Fruit fly (Drosophila melanogaster) Kc167 (cell line): Measurements from ENCODE around the gene Gld2.

ENCODE experiments used
- Myc ChIP-seq: fragments of >200 bp; optimal IDR thresholded peaks from 2 replicates; lab custom pipeline; 2017; ENCODE audit warnings: missing external identifiers
- Sin3A ChIP-seq: fragments of >200 bp; optimal IDR thresholded peaks from 2 replicates; lab custom pipeline; 2018; ENCODE audit warnings: missing external identifiers
- h ChIP-seq: fragments of >200 bp; optimal IDR thresholded peaks from 3 replicates; lab custom pipeline; 2018; ENCODE audit warnings: missing external identifiers
- insv ChIP-seq: fragments of >200 bp; optimal IDR thresholded peaks from 3 replicates; lab custom pipeline; 2018; ENCODE audit warnings: missing external identifiers
- psq ChIP-seq: fragments of >200 bp; optimal IDR thresholded peaks from 2 replicates; lab custom pipeline; 2017; ENCODE audit warnings: missing external identifiers
- ttk ChIP-seq: sonication (Bioruptor generic); optimal IDR thresholded peaks from 2 replicates; lab custom pipeline; 2017; ENCODE audit warnings: missing external identifiers

dm6 chr3R:22197667-22198316, 13.8 kb upstream of the Gld2 start:
- TF ChIP-seq psq (lab: Kevin White, UChicago): no peak
- TF ChIP-seq Myc (lab: Kevin White, UChicago): no peak
- TF ChIP-seq insv (lab: Kevin White, UChicago): no peak
- no peak for TF ChIP-seq ttk (lab: Kevin White, UChicago)
- no peak for TF ChIP-seq h
- TF ChIP-seq Sin3A (lab: Kevin White, UChicago): no peak
